Worm (Caenorhabditis elegans) whole organism, young adult: ENCODE results near the gene ucr-2.1.

Experiments used
- F33H1.4 ChIP-seq: fragments of 200-800 bp; sonication (Bioruptor generic); IDR thresholded peaks from 2 replicates; pipeline ENCODE4 v1.3.6; 2022; ENCODE audit warnings: missing genetic modification reagents, missing genetic modification characterization, missing compliant biosample characterization
- F57C9.4 ChIP-seq: sonication (generic microtip); optimal IDR thresholded peaks from 2 replicates; lab custom pipeline; 2017; ENCODE audit warnings: mild to moderate bottlenecking, missing genetic modification characterization, missing compliant biosample characterization
- K12H6.12 ChIP-seq: fragments of 200-800 bp; sonication (Bioruptor generic); optimal IDR thresholded peaks from 2 replicates; lab custom pipeline; 2018; ENCODE audit warnings: mild to moderate bottlenecking, missing genetic modification characterization, missing compliant biosample characterization
- Y95B8A.8 ChIP-seq: fragments of 200-800 bp; sonication (Bioruptor generic); IDR thresholded peaks from 2 replicates; pipeline ENCODE4 v1.3.6; 2022; ENCODE audit warnings: missing genetic modification reagents, missing genetic modification characterization, missing compliant biosample characterization
- ama-1 ChIP-seq, 3 experiments: fragments of 150-350 bp in 1 of 3; sonication (generic microtip) in 2 of 3; optimal IDR thresholded peaks; 2 replicates each; lab custom pipeline; 2014 to 2018; ENCODE audit warnings: missing biosample characterization in 2 of 3, missing genetic modification characterization in 2 of 3, missing genetic modification reagents in 2 of 3
- atf-7 ChIP-seq: sonication (generic microtip); optimal IDR thresholded peaks from 2 replicates; lab custom pipeline; 2017; ENCODE audit warnings: mild to moderate bottlenecking, missing genetic modification characterization, missing compliant biosample characterization
- attf-3 ChIP-seq: fragments of 200-800 bp; sonication (Bioruptor generic); conservative IDR thresholded peaks from 2 replicates; pipeline ENCODE4 v1.3.6; 2022; ENCODE audit warnings: missing genetic modification reagents, missing genetic modification characterization, missing compliant biosample characterization
- dpl-1 ChIP-seq: fragments of 150-350 bp; optimal IDR thresholded peaks from 2 replicates; lab custom pipeline; 2014; ENCODE audit warnings: missing biosample characterization, missing genetic modification reagents, missing genetic modification characterization
- egl-44 ChIP-seq: fragments of 200-800 bp; sonication (Bioruptor generic); IDR thresholded peaks from 2 replicates; pipeline ENCODE4 v1.3.6; 2022; ENCODE audit warnings: missing genetic modification reagents, missing genetic modification characterization, missing compliant biosample characterization
- let-526 ChIP-seq: fragments of 200-800 bp; sonication (Bioruptor generic); IDR thresholded peaks from 2 replicates; pipeline ENCODE4 v1.3.6; 2022; ENCODE audit warnings: missing genetic modification reagents, missing genetic modification characterization, missing compliant biosample characterization
- mel-28 ChIP-seq: sonication (generic microtip); optimal IDR thresholded peaks from 2 replicates; lab custom pipeline; 2016; ENCODE audit warnings: borderline replicate concordance, mild to moderate bottlenecking, missing genetic modification characterization, missing compliant biosample characterization
- nhr-90 ChIP-seq: sonication (generic microtip); optimal IDR thresholded peaks from 2 replicates; lab custom pipeline; 2016; ENCODE audit warnings: missing genotype, mild to moderate bottlenecking, missing genetic modification characterization, missing compliant biosample characterization
- unc-62 ChIP-seq: fragments of 150-350 bp; optimal IDR thresholded peaks from 2 replicates; lab custom pipeline; 2014; ENCODE audit warnings: missing biosample characterization, missing genetic modification reagents, missing genetic modification characterization
- zim-3 ChIP-seq: sonication (generic microtip); optimal IDR thresholded peaks from 2 replicates; lab custom pipeline; 2017; ENCODE audit warnings: mild to moderate bottlenecking, missing genetic modification characterization, moderate library complexity, missing compliant biosample characterization

DNA sequence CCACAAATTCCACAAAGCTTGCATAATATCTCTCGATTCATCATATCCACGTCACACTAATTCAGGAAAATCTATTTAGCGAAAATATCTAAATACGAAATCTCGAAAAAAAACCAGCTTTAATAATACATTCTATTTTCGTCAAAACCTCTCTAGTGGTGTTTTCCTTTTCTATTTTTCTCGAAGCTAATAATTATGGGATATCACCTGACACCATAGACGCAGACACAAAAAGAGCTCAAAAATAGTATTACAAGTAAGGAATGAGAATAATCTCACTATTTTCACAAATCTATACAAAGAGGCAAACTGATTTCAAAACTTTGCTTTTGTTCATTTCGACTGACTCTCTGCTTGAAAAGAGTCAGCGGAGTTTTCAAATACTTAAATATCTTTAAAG lies 49.1 kb upstream of the ucr-2.1 start:
- TF ChIP-seq F33H1.4 = no peak
- no peak for TF ChIP-seq nhr-90
- TF ChIP-seq unc-62 (GFP tag; lab: Kevin White, UChicago) = no peak
- TF ChIP-seq atf-7 (tag; lab: Kevin White, UChicago) = no peak
- TF ChIP-seq mel-28 = no peak
- no peak for TF ChIP-seq attf-3 (GFP tag; lab: Robert Waterston, UW)
- no peak for TF ChIP-seq Y95B8A.8 (GFP tag; lab: Robert Waterston, UW)
- TF ChIP-seq F57C9.4 (tag; lab: Kevin White, UChicago) = no peak
- no peak for TF ChIP-seq zim-3 (tag; lab: Kevin White, UChicago)
- no peak for TF ChIP-seq ama-1 (optimal IDR thresholded peaks at IDR 0.05; lab: Kevin White, UChicago)
- no peak for TF ChIP-seq ama-1 (GFP tag; optimal IDR thresholded peaks at IDR 0.05; lab: Kevin White, UChicago)
- TF ChIP-seq K12H6.12 (tag; lab: Kevin White, UChicago) = no peak
- TF ChIP-seq egl-44 (GFP tag; lab: Robert Waterston, UW) = no peak
- no peak for TF ChIP-seq dpl-1 (GFP tag; lab: Kevin White, UChicago)
- no peak for TF ChIP-seq let-526 (GFP tag; lab: Robert Waterston, UW)
